Worm (Caenorhabditis elegans): ENCODE data around the gene cls-1.

Gene cls-1

ce11 chrIII:7518424-7518823, 10.4 kb downstream of the cls-1 start, which contains the start of gene clk-2:
TSS of gene clk-2 (minus strand) at chrIII:7518524.
- no peak for TF ChIP-seq mdl-1 (tag; optimal IDR thresholded peaks at IDR 0.05)
- no peak for TF ChIP-seq nhr-129 (tag; optimal IDR thresholded peaks at IDR 0.05)
- TF ChIP-seq ztf-1 (GFP tag; conservative IDR thresholded peaks at IDR 0.05): no peak
- no peak for TF ChIP-seq sma-3 (GFP tag; optimal IDR thresholded peaks at IDR 0.05)
- TF ChIP-seq egl-27 (tag; optimal IDR thresholded peaks at IDR 0.05): no peak
- TF ChIP-seq mab-5 (tag; optimal IDR thresholded peaks at IDR 0.05): no peak
- TF ChIP-seq lin-39 (tag; optimal IDR thresholded peaks at IDR 0.05): no peak
- TF ChIP-seq dmd-4 (tag; optimal IDR thresholded peaks at IDR 0.05): no peak

DNA sequence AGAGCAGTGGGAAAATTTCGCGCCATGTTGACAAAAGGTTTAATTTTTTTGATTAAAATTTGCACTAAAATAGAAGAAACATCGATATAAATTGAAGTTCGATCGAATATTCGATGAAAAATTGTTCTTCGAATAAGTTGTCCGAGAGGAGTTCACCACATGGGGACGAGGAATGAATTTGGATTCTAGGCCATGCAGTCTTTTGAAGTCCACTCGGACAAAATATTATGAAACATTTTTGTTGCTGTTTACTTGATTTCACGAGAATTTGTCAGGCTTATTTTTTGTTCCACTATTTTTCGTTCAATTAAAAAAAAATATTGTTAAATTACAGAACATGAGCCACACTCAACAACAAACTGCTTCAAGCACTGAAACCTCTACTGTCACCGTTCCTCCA, 12.7 kb downstream of the cls-1 start, which contains the start of the genes cux-7 and C07H6.2:
Gene cux-7 (minus strand): TSS at position 174 of the 400 bp plus-strand sequence.
Gene C07H6.2 (plus strand): TSS at position 338 of the 400 bp plus-strand sequence.
- TF ChIP-seq ama-1 (optimal IDR thresholded peaks at IDR 0.05) (peak; percentile 61), R02D3.7 (tag; optimal IDR thresholded peaks at IDR 0.05) (peak; percentile 56), sma-3 (GFP tag; optimal IDR thresholded peaks at IDR 0.05) (peak; percentile 97), ZK546.5 (tag; optimal IDR thresholded peaks at IDR 0.05) (peak; percentile 53), mab-5 (tag; optimal IDR thresholded peaks at IDR 0.05) (peak; percentile 88), lsy-2 (tag; optimal IDR thresholded peaks at IDR 0.05) (peak; percentile 89 to 96), unc-39 (tag; optimal IDR thresholded peaks at IDR 0.05) (no peak), egl-27 (tag; optimal IDR thresholded peaks at IDR 0.05) (peak; percentile 90), Y55F3AM.14 (GFP tag; optimal IDR thresholded peaks at IDR 0.05) (peak; percentile 67), skn-1 (tag; optimal IDR thresholded peaks at IDR 0.05) (peak; percentile 83), mdl-1 (tag; optimal IDR thresholded peaks at IDR 0.05) (peak in 1 of 2 experiments; percentile 47), lin-39 (tag; optimal IDR thresholded peaks at IDR 0.05) (no peak), nhr-12 (tag; optimal IDR thresholded peaks at IDR 0.05) (peak; percentile 64), lin-13 (GFP tag; optimal IDR thresholded peaks at IDR 0.05) (peak; percentile 94), nhr-77 (tag; optimal IDR thresholded peaks at IDR 0.05) (no peak), C34F6.9 (tag; optimal IDR thresholded peaks at IDR 0.05) (peak; percentile 95), ztf-11 (tag; optimal IDR thresholded peaks at IDR 0.05) (peak; percentile 26), fos-1 (tag; optimal IDR thresholded peaks at IDR 0.05) (peak; percentile 75), ztf-4 (tag; optimal IDR thresholded peaks at IDR 0.05) (peak; percentile 84), sem-4 (tag; optimal IDR thresholded peaks at IDR 0.05) (peak; percentile 93), crh-2 (tag; optimal IDR thresholded peaks at IDR 0.05) (peak; percentile 94), nhr-11 (tag; optimal IDR thresholded peaks at IDR 0.05) (no peak), nhr-10 (tag; optimal IDR thresholded peaks at IDR 0.05) (no peak), ceh-82 (tag; optimal IDR thresholded peaks at IDR 0.05) (no peak), lin-11 (tag; optimal IDR thresholded peaks at IDR 0.05) (peak; percentile 40), snpc-4 (tag; optimal IDR thresholded peaks at IDR 0.05) (no peak), ceh-16 (tag; optimal IDR thresholded peaks at IDR 0.05) (peak; percentile 26), alr-1 (tag; optimal IDR thresholded peaks at IDR 0.05) (no peak), sma-9 (GFP tag; optimal IDR thresholded peaks at IDR 0.05) (peak; percentile 99), sma-9 (tag; optimal IDR thresholded peaks at IDR 0.05) (no peak), F13H6.1 (tag; optimal IDR thresholded peaks at IDR 0.05) (peak; percentile 96), unc-62 (GFP tag; optimal IDR thresholded peaks at IDR 0.05) (no peak), nhr-23 (tag; optimal IDR thresholded peaks at IDR 0.05) (no peak), zag-1 (tag; optimal IDR thresholded peaks at IDR 0.05) (peak; percentile 40), nhr-237 (tag; optimal IDR thresholded peaks at IDR 0.05) (no peak), elt-3 (tag; optimal IDR thresholded peaks at IDR 0.05) (no peak), nhr-25 (tag; optimal IDR thresholded peaks at IDR 0.05) (no peak), aly-2 (tag; optimal IDR thresholded peaks at IDR 0.05) (no peak), nhr-129 (tag; optimal IDR thresholded peaks at IDR 0.05) (peak; percentile 77), nhr-6 (tag; optimal IDR thresholded peaks at IDR 0.05) (peak; percentile 96), peb-1 (tag; optimal IDR thresholded peaks at IDR 0.05) (no peak), gmeb-1 (tag; optimal IDR thresholded peaks at IDR 0.05) (peak; percentile 91), elt-1 (tag; optimal IDR thresholded peaks at IDR 0.05) (no peak), unc-55 (GFP tag; optimal IDR thresholded peaks at IDR 0.05) (peak; percentile 98), blmp-1 (tag; optimal IDR thresholded peaks at IDR 0.05; ENCODE audit: insufficient read depth) (peak; percentile 41), dmd-4 (tag; optimal IDR thresholded peaks at IDR 0.05) (peak; percentile 16), nhr-21 (tag; optimal IDR thresholded peaks at IDR 0.05) (peak; percentile 93), ztf-1 (GFP tag; conservative IDR thresholded peaks at IDR 0.05) (peak; percentile 92; the same call in 1 of the 2 replicates), mbf-1 (tag; optimal IDR thresholded peaks at IDR 0.05) (no peak)
